Fruit fly (Drosophila melanogaster): Measurements from ENCODE around the gene Dpck.

DNA sequence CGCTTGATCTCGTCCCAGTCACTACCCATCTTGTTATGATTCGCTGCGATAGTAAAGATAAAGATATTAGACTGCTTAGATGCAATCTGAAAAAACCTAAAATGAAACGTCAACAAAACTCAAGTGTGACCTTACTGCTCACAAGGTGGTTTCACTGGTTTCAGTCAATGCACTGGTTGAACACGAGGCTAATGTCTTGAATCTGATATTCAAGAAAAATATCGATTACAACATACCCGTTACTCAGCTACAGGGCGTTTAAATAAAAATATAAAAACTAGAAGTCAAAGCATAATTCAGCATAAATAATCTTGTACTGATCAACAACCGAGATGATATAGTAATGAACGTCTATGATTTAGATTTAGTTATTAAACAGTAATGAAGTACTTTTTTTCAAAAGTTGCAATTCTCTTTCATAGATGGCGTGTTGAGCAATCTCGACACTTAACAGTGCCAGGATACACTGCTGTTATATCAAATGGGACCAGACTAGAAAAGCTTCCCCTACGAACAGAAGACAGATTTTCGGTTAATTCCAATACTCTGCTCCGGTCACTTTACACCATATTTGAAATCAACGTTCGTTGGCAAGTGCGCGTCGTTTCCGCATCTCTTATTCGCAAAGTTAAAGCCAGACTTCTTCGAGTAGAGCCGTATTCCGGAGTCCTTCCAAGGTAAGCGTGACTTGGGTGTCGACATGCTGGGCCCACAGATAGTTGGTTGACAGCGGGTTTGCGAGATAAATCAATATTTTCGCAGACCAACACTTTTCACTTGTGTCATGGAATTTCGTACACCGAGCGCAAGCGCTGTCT is 7.5 kb upstream of the Dpck start, which contains the start of the genes Ufl1 and CG1943:
- TF ChIP-seq pan (optimal IDR thresholded peaks at IDR 0.05) (no peak), Dll (optimal IDR thresholded peaks at IDR 0.05) (no peak), psq (optimal IDR thresholded peaks at IDR 0.05) (no peak), usp (GFP tag; optimal IDR thresholded peaks at IDR 0.05) (no peak), EcR (GFP tag; optimal IDR thresholded peaks at IDR 0.05) (no peak), CG8478 (optimal IDR thresholded peaks at IDR 0.05) (no peak)

All from whole organism.